Worm (Caenorhabditis elegans) whole organism, L3 larva: ENCODE measurements around the gene mdt-30.

Source experiments
- R02D3.7 ChIP-seq: fragments of 150-350 bp; optimal IDR thresholded peaks from 2 replicates; lab custom pipeline; 2014; ENCODE audit warnings: missing biosample characterization, missing genetic modification characterization
- ceh-16 ChIP-seq: sonication (generic microtip); optimal IDR thresholded peaks from 2 replicates; lab custom pipeline; 2017; ENCODE audit warnings: missing biosample characterization, missing genetic modification characterization
- daf-12 ChIP-seq: fragments of 150-350 bp; optimal IDR thresholded peaks from 2 replicates; lab custom pipeline; 2014; ENCODE audit warnings: missing biosample characterization, missing genetic modification reagents, missing genetic modification characterization
- elt-1 ChIP-seq: fragments of 150-350 bp; optimal IDR thresholded peaks from 2 replicates; lab custom pipeline; 2014; ENCODE audit warnings: missing biosample characterization, missing genetic modification characterization
- fos-1 ChIP-seq: fragments of 150-350 bp; optimal IDR thresholded peaks from 2 replicates; lab custom pipeline; 2014; ENCODE audit warnings: missing biosample characterization, missing genetic modification characterization
- lin-15B ChIP-seq: fragments of 150-350 bp; optimal IDR thresholded peaks from 2 replicates; lab custom pipeline; 2014; ENCODE audit warnings: missing biosample characterization, missing genetic modification characterization
- ztf-11 ChIP-seq: fragments of 150-350 bp; optimal IDR thresholded peaks from 2 replicates; lab custom pipeline; 2014; ENCODE audit warnings: missing biosample characterization, missing genetic modification characterization

ce11 chrIII:8047412-8047811 lies 19.6 kb upstream of the mdt-30 start, which contains the start of gene K12H4.2:
- TF ChIP-seq ceh-16 (tag; lab: Kevin White, UChicago), result no peak
- TF ChIP-seq fos-1 (tag; lab: Kevin White, UChicago), result no peak
- TF ChIP-seq ztf-11 (tag; lab: Kevin White, UChicago), result no peak
- TF ChIP-seq R02D3.7, result no peak
- TF ChIP-seq lin-15B (tag; lab: Kevin White, UChicago), result no peak
- TF ChIP-seq daf-12, result no peak
- TF ChIP-seq elt-1, result no peak
